Fruit fly (Drosophila melanogaster) whole organism, larva: Measurements from ENCODE around the gene Aven.
A peak's percentile ranks its signal among the peaks of the same experiment; 100 is the strongest.

ENCODE experiments used
- noc ChIP-seq: fragments of 200-800 bp; sonication (Bioruptor generic); optimal IDR thresholded peaks from 3 replicates; lab custom pipeline; 2019; ENCODE audit warnings: missing biosample characterization, mild to moderate bottlenecking, missing genetic modification characterization, moderate library complexity

Aven gene

DNA sequence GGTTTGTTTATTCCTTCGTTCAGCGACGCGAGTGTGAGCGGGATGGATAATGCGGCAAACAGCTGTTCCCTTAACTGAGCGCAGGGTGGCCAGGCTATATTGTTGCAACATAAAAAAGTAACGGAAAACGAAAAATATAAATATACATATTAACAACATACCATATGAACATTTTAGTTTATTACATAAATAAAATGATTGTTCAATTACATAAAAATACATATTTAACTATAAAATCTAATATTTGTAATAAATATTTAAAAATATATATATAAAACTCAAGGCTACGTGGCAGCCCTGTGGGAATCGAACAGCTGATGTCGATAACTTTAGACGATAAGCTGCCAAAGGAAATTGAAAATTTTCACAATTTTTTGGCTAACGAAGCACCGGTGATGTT is at the start of gene Aven, which contains the start of gene CG2540:
Gene Aven (minus strand): TSS at position 77 of the 400 bp plus-strand sequence.
Gene CG2540 (plus strand): TSS at position 315 of the 400 bp plus-strand sequence.
- peak; percentile 89 for TF ChIP-seq noc (tag; lab: Kevin White, UChicago)

- TF ChIP-seq noc (tag; lab: Kevin White, UChicago) = no peak
Observed at dm6 chrX:12676554-12677336, 47.3 kb upstream of the Aven start.

- TF ChIP-seq noc (tag; lab: Kevin White, UChicago) = no peak
Observed at dm6 chrX:12675798-12676553, 46.5 kb upstream of the Aven start.

DNA sequence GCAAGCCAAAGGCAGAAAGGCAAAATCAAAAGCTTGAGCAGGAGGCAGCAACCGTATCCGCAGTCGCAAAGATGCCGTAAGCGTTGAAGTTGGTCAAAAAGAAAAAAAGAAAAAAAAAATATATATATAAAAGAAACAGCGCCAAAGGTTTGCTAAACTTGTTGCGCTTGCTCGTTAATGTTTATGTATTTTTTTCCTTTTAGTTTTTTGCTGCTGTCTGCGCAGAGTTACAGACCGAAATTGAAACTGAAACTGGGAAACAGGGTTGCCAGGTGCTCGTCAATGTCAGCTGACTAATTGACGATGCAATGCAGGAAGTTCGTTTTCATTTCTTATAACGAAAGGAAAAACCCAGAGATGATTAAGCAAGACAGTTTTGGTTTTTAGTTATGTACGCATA is 45.8 kb upstream of the Aven start:
- TF ChIP-seq noc (tag; lab: Kevin White, UChicago) = no peak

- no peak for TF ChIP-seq noc (tag; lab: Kevin White, UChicago)
Observed at dm6 chrX:12673833-12674541, 44.5 kb upstream of the Aven start.

DNA sequence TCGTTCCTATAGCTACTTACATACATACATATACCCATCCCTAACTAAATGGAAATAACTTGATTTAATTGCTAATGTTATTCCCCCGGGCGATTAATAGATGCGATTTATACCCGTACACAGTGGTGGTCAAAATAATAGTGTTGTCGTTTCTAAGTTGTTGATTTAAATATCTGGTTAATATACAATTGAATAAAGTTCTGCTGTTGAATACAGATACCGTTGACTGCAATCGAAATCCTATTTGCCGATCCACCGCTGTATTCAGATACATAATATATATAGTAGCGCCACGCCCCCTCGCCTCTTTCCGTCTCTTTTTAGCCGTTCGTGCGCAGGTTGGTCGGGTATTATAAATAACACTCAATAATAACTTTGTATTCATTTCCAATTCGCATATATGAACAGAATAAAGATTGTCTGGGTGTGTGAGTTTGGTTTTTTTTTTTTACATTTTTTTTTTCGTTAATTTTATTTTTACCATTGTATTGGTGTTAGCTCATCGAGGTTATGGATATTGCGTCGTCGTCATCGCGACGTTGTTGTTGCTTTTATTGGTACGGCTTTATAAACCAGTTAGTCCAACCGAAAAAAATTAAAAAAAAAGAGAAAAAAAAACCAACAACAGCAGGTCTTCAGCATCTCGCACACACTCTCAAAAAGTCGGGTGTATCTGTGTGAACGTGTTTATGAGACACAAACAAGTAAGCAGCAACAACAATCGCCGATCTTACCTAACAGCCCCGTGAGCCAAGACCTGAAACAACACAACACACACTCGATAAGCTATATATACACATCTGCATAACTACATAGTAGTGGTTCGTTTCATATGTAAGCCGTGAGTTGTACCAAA is 43.1 kb upstream of the Aven start:
- TF ChIP-seq noc (tag; lab: Kevin White, UChicago) = peak; percentile 19

DNA sequence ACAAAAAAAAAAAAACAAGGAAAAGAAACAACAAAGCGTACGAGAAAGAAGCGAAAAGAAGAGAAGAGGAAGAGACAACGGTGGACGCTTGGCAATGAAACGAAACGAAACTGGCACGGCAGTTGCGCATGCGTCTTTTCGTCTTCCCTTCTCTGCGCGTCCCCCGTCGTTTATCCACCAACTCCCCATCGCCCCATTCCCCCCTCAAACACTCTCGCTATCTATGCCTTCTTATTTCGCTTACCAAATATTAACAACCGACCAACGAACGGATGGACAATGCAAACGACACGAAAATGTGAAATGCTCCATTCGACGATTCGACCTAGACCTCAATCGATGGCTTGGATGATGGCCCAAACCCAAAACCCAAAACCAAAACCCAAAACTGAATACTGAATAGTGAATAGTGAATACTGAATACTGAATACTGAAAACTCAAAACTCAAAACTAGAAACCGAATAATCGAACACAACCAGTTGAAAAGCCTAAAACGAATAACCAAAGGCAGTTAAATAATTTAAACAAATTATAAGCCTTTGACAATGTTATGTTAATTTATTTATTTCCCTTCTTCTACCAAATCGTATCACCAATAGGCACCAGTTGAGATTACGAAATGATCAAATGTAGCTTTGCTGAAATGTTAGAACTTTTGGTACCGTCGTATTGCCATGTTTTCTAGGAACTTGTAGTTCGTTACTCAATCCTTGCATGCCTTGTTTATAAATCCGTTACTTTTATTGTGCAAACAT is 41.3 kb upstream of the Aven start:
- TF ChIP-seq noc (tag; lab: Kevin White, UChicago) = no peak

- peak; percentile 89 for TF ChIP-seq noc (tag; lab: Kevin White, UChicago)
Observed at dm6 chrX:12669659-12670488, 40.4 kb upstream of the Aven start.

- peak; percentile 26 for TF ChIP-seq noc (tag; lab: Kevin White, UChicago)
Observed at dm6 chrX:12668723-12669122, 39.3 kb upstream of the Aven start.

dm6 chrX:12667600-12668250 is 38.3 kb upstream of the Aven start:
- TF ChIP-seq noc (tag; lab: Kevin White, UChicago) = peak; percentile 70

- TF ChIP-seq noc (tag; lab: Kevin White, UChicago) = no peak
Observed at dm6 chrX:12667008-12667407, 37.6 kb upstream of the Aven start.

- TF ChIP-seq noc (tag; lab: Kevin White, UChicago) = peak; percentile 97
Observed at dm6 chrX:12666471-12666884, 37.0 kb upstream of the Aven start.

DNA sequence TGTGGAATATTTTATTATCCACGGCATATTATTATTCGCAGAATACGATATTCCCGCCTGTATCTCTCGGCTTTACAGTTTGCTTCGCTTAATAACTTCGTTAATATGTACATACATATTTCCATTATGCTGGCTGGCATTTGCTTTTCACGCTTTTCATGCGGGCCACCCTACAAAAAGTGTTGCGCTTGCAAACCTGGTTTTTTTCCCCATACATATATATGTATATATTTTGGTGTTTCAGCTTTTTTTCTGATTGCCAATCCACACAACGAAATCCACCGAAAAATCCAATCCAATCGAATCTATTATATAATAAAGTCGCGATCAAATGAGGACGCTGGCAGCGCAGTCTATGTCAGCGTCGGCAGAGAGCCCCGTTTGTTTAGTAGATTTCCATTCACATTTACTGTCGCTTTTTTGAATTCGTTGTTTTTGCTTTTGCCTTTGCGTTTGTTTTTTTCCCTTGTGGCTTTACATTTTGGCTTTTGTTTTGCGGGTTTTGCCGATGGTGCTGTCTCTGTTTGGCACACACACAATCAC is 36.4 kb upstream of the Aven start:
- TF ChIP-seq noc (tag; lab: Kevin White, UChicago) = no peak
